Fruit fly (Drosophila melanogaster): ENCODE results near the gene mRpL45.

mRpL45 gene

DNA sequence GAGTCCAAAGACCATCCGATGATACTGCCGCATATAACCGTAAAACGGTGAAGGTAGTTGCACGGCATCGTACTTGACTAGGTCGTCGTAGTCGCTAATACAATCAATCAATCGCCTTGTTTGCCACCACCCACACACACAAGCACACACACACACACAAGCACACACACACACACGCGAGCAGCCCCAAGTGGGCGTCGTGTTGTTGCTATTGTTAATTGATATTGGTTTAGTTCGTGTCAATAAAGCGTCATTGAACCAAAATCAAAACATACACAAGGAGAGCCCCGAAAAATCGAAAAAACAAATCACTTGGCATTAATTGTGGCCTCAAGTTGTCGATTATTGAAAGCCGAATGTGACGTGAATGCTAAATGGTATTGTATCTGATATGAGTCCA, 21.8 kb upstream of the mRpL45 start (continued):
- TF ChIP-seq CG11695 (GFP tag; IDR thresholded peaks at IDR 0.05): peak; percentile 73; the same call in 2 of the 3 replicates
- TF ChIP-seq fd102C (GFP tag; optimal IDR thresholded peaks at IDR 0.05): no peak
- TF ChIP-seq CG4360 (GFP tag; IDR thresholded peaks at IDR 0.05): peak; percentile 39
- TF ChIP-seq Jarid2 (GFP tag; optimal IDR thresholded peaks at IDR 0.05): peak; percentile 18
- TF ChIP-seq CG32772 (GFP tag; IDR thresholded peaks at IDR 0.05): peak; percentile 34; the same call in 1 of the 2 replicates
- no peak for TF ChIP-seq al (GFP tag; IDR thresholded peaks at IDR 0.05)
- TF ChIP-seq slp2 (GFP tag; optimal IDR thresholded peaks at IDR 0.05): no peak
- no peak for TF ChIP-seq CG1024 (GFP tag; IDR thresholded peaks at IDR 0.05)
- no peak for TF ChIP-seq amos (GFP tag; IDR thresholded peaks at IDR 0.05; ENCODE audit: partially characterized antibody)
- TF ChIP-seq CG8281 (tag; optimal IDR thresholded peaks at IDR 0.05): peak; percentile 38
- no peak for TF ChIP-seq CG18011 (GFP tag; optimal IDR thresholded peaks at IDR 0.05)
- TF ChIP-seq Neu2 (GFP tag; optimal IDR thresholded peaks at IDR 0.05; ENCODE audit: borderline replicate concordance): no peak
- TF ChIP-seq CG13296 (GFP tag; optimal IDR thresholded peaks at IDR 0.05): peak; percentile 56
- TF ChIP-seq az2 (GFP tag; optimal IDR thresholded peaks at IDR 0.05): no peak
- 0 out of 2 replicates have a peak, but pooled peaks have one; percentile 31 for TF ChIP-seq Nf-YA (GFP tag; IDR thresholded peaks at IDR 0.05)
- peak; percentile 80 for TF ChIP-seq Awh (GFP tag; IDR thresholded peaks at IDR 0.05)
- no peak for TF ChIP-seq ac (GFP tag; optimal IDR thresholded peaks at IDR 0.05)
- TF ChIP-seq Doc2 (GFP tag; IDR thresholded peaks at IDR 0.05): no peak
- TF ChIP-seq CG12155 (GFP tag; optimal IDR thresholded peaks at IDR 0.05): no peak
- TF ChIP-seq Usf (GFP tag; optimal IDR thresholded peaks at IDR 0.05): no peak
- TF ChIP-seq hth (optimal IDR thresholded peaks at IDR 0.05): no peak
- TF ChIP-seq Adf1 (GFP tag; IDR thresholded peaks at IDR 0.05): no peak
- peak; percentile 27 for TF ChIP-seq CG8359 (GFP tag; optimal IDR thresholded peaks at IDR 0.05; ENCODE audit: borderline replicate concordance)
- peak; percentile 77 for TF ChIP-seq Vsx1 (GFP tag; optimal IDR thresholded peaks at IDR 0.05)
- TF ChIP-seq Sry-β (GFP tag; optimal IDR thresholded peaks at IDR 0.05): no peak
- no peak for TF ChIP-seq CG15479 (GFP tag; optimal IDR thresholded peaks at IDR 0.05)
- TF ChIP-seq Hsf (GFP tag; optimal IDR thresholded peaks at IDR 0.05): no peak
- TF ChIP-seq shn (GFP tag; optimal IDR thresholded peaks at IDR 0.05): no peak
- TF ChIP-seq CG6854 (GFP tag; optimal IDR thresholded peaks at IDR 0.05): no peak
- TF ChIP-seq lov (optimal IDR thresholded peaks at IDR 0.05): no peak
- peak; percentile 59; the same call in 1 of the 3 replicates for TF ChIP-seq lov (GFP tag; IDR thresholded peaks at IDR 0.05)
- no peak for TF ChIP-seq stwl (tag; optimal IDR thresholded peaks at IDR 0.05)
- peak; percentile 14 for TF ChIP-seq CG4820 (GFP tag; optimal IDR thresholded peaks at IDR 0.05)
- no peak for TF ChIP-seq ttk (GFP tag; IDR thresholded peaks at IDR 0.05)
- TF ChIP-seq vnd (GFP tag; IDR thresholded peaks at IDR 0.05; ENCODE audit: partially characterized antibody): no peak
- TF ChIP-seq ems (GFP tag; optimal IDR thresholded peaks at IDR 0.05): no peak
- TF ChIP-seq chinmo (GFP tag; IDR thresholded peaks at IDR 0.05; ENCODE audit: partially characterized antibody): 0 out of 4 replicates have a peak, but pooled peaks have one; percentile 37
- TF ChIP-seq h (optimal IDR thresholded peaks at IDR 0.05): no peak
- TF ChIP-seq Dbx (GFP tag; IDR thresholded peaks at IDR 0.05): peak; percentile 42; the same call in 2 of the 3 replicates
- no peak for TF ChIP-seq Nf-YB (GFP tag; optimal IDR thresholded peaks at IDR 0.05)
- no peak for TF ChIP-seq dati (GFP tag; IDR thresholded peaks at IDR 0.05)
- TF ChIP-seq CG10366 (GFP tag; IDR thresholded peaks at IDR 0.05): peak; percentile 32
- TF ChIP-seq Dad (GFP tag; optimal IDR thresholded peaks at IDR 0.05): peak; percentile 3
- peak; percentile 64; the same call in 1 of the 2 replicates for TF ChIP-seq sob (GFP tag; IDR thresholded peaks at IDR 0.05)
- no peak for TF ChIP-seq CG32532 (GFP tag; IDR thresholded peaks at IDR 0.05)
- no peak for TF ChIP-seq Hr51 (GFP tag; optimal IDR thresholded peaks at IDR 0.05)
- TF ChIP-seq Doc3 (GFP tag; IDR thresholded peaks at IDR 0.05; ENCODE audit: partially characterized antibody): no peak
- no peak for TF ChIP-seq twi (tag; optimal IDR thresholded peaks at IDR 0.05)
- TF ChIP-seq YL-1 (GFP tag; optimal IDR thresholded peaks at IDR 0.05): no peak
- no peak for TF ChIP-seq sisA (GFP tag; IDR thresholded peaks at IDR 0.05)
- TF ChIP-seq tna (GFP tag; IDR thresholded peaks at IDR 0.05; ENCODE audit: partially characterized antibody): no peak
- no peak for TF ChIP-seq ken (GFP tag; IDR thresholded peaks at IDR 0.05)
